Fruit fly (Drosophila melanogaster) whole organism: Measurements from ENCODE around the gene Fnta.

Experiments
- CG8478 ChIP-seq: fragments of >200 bp; optimal IDR thresholded peaks from 2 replicates; lab custom pipeline; 2018; ENCODE audit warnings: inconsistent platforms
- Dll ChIP-seq: fragments of >200 bp; optimal IDR thresholded peaks from 2 replicates; lab custom pipeline; 2017
- pan ChIP-seq: fragments of >200 bp; optimal IDR thresholded peaks from 2 replicates; lab custom pipeline; 2017
- usp ChIP-seq: fragments of >200 bp; optimal IDR thresholded peaks from 2 replicates; lab custom pipeline; 2017; ENCODE audit warnings: missing biosample characterization, missing genetic modification characterization, mixed read lengths

dm6 chr2L:4861503-4861902 is 31.0 kb upstream of the Fnta start:
- TF ChIP-seq pan (lab: Kevin White, UChicago): no peak
- no peak for TF ChIP-seq CG8478
- no peak for TF ChIP-seq usp (GFP tag; lab: Kevin White, UChicago)
- no peak for TF ChIP-seq Dll (lab: Kevin White, UChicago)
